Worm (Caenorhabditis elegans) whole organism, young adult: ENCODE results near the gene ugt-11.

ENCODE experiments used
- B0019.2 ChIP-seq: fragments of 200-800 bp; sonication (Bioruptor generic); conservative IDR thresholded peaks from 2 replicates; pipeline ENCODE4 v1.3.6; 2022; ENCODE audit warnings: missing genetic modification reagents, missing genetic modification characterization, missing compliant biosample characterization
- B0261.1 ChIP-seq: sonication (generic microtip); optimal IDR thresholded peaks from 2 replicates; lab custom pipeline; 2016; ENCODE audit warnings: mild to moderate bottlenecking, missing genetic modification characterization, moderate library complexity, missing compliant biosample characterization
- B0336.3 ChIP-seq: fragments of 200-800 bp; sonication (Bioruptor generic); IDR thresholded peaks from 2 replicates; pipeline ENCODE4 v1.3.6; 2022; ENCODE audit warnings: missing genetic modification characterization, missing compliant biosample characterization
- C06A6.2 ChIP-seq: fragments of 200-800 bp; sonication (Bioruptor generic); conservative IDR thresholded peaks from 2 replicates; pipeline ENCODE4 v1.3.6; 2022; ENCODE audit warnings: missing genetic modification characterization, missing compliant biosample characterization
- D2030.7 ChIP-seq: fragments of 200-800 bp; sonication (Bioruptor generic); IDR thresholded peaks from 2 replicates; pipeline ENCODE4 v1.3.6; 2022; ENCODE audit warnings: missing genetic modification reagents, missing genetic modification characterization, missing compliant biosample characterization
- F37B4.10 ChIP-seq: fragments of 200-800 bp; sonication (Bioruptor generic); IDR thresholded peaks from 2 replicates; pipeline ENCODE4 v1.3.6; 2022; ENCODE audit warnings: missing genetic modification characterization, missing compliant biosample characterization
- F49E8.2 ChIP-seq: sonication (generic microtip); optimal IDR thresholded peaks from 3 replicates; lab custom pipeline; 2017; ENCODE audit warnings: missing genetic modification characterization, mild to moderate bottlenecking, missing compliant biosample characterization, antibody characterized with exemption, moderate library complexity; ENCODE audit not compliant: insufficient read depth
- F57A8.1 ChIP-seq: fragments of 200-800 bp; sonication (Bioruptor generic); optimal IDR thresholded peaks from 2 replicates; lab custom pipeline; 2018; ENCODE audit warnings: mild to moderate bottlenecking, missing genetic modification characterization, moderate library complexity, missing compliant biosample characterization
- K11D2.4 ChIP-seq: fragments of 200-800 bp; sonication (Bioruptor generic); IDR thresholded peaks from 2 replicates; pipeline ENCODE4 v1.3.6; 2022; ENCODE audit warnings: missing genetic modification reagents, missing genetic modification characterization, missing compliant biosample characterization
- Y53G8AR.9 ChIP-seq: fragments of 200-800 bp; sonication (Bioruptor generic); conservative IDR thresholded peaks from 2 replicates; pipeline ENCODE4 v1.3.6; 2022; ENCODE audit warnings: missing genetic modification reagents, missing genetic modification characterization, missing compliant biosample characterization
- ama-1 ChIP-seq, 3 experiments: fragments of 150-350 bp in 1 of 3; sonication (generic microtip) in 2 of 3; optimal IDR thresholded peaks; 2 replicates each; lab custom pipeline; 2014 to 2018; ENCODE audit warnings: missing biosample characterization in 2 of 3, missing genetic modification characterization in 2 of 3, missing genetic modification reagents in 2 of 3
- attf-5 ChIP-seq: fragments of 200-800 bp; sonication (Bioruptor generic); optimal IDR thresholded peaks from 2 replicates; lab custom pipeline; 2018; ENCODE audit warnings: mild to moderate bottlenecking, missing genetic modification characterization, missing compliant biosample characterization
- bed-2 ChIP-seq: fragments of 200-800 bp; sonication (Bioruptor generic); IDR thresholded peaks from 2 replicates; pipeline ENCODE4 v1.3.6; 2022; ENCODE audit warnings: missing genetic modification reagents, missing genetic modification characterization, missing compliant biosample characterization
- ccch-3 ChIP-seq: fragments of 200-800 bp; sonication (Bioruptor generic); optimal IDR thresholded peaks from 2 replicates; lab custom pipeline; 2018; ENCODE audit warnings: mild to moderate bottlenecking, missing genetic modification characterization, missing compliant biosample characterization
- cebp-2 ChIP-seq: fragments of 200-800 bp; sonication (Bioruptor generic); IDR thresholded peaks from 2 replicates; pipeline ENCODE4 v1.3.6; 2022; ENCODE audit warnings: missing genetic modification characterization, missing compliant biosample characterization
- ceh-27 ChIP-seq: fragments of 200-800 bp; sonication (Bioruptor generic); optimal IDR thresholded peaks from 2 replicates; lab custom pipeline; 2018; ENCODE audit warnings: mild to moderate bottlenecking, missing genetic modification characterization, moderate library complexity, missing compliant biosample characterization
- ceh-40 ChIP-seq: fragments of 200-800 bp; sonication (Bioruptor generic); IDR thresholded peaks from 2 replicates; pipeline ENCODE4 v1.3.6; 2022; ENCODE audit warnings: missing genetic modification characterization, missing compliant biosample characterization
- ceh-79 ChIP-seq: sonication (generic microtip); optimal IDR thresholded peaks from 2 replicates; lab custom pipeline; 2017; ENCODE audit warnings: mild to moderate bottlenecking, missing genetic modification characterization, missing compliant biosample characterization
- die-1 ChIP-seq: sonication (generic microtip); optimal IDR thresholded peaks from 2 replicates; lab custom pipeline; 2016; ENCODE audit warnings: missing genotype, mild to moderate bottlenecking, missing genetic modification characterization, missing compliant biosample characterization
- efl-1 ChIP-seq: fragments of 150-350 bp; optimal IDR thresholded peaks from 2 replicates; lab custom pipeline; 2014; ENCODE audit warnings: missing biosample characterization, missing genetic modification reagents, missing genetic modification characterization
- egl-18 ChIP-seq: fragments of 200-800 bp; sonication (Bioruptor generic); IDR thresholded peaks from 2 replicates; pipeline ENCODE4 v1.3.6; 2022; ENCODE audit warnings: missing genetic modification reagents, missing genetic modification characterization, missing compliant biosample characterization
- egl-44 ChIP-seq: fragments of 200-800 bp; sonication (Bioruptor generic); IDR thresholded peaks from 2 replicates; pipeline ENCODE4 v1.3.6; 2022; ENCODE audit warnings: missing genetic modification reagents, missing genetic modification characterization, missing compliant biosample characterization
- fkh-3 ChIP-seq: sonication (generic microtip); optimal IDR thresholded peaks from 2 replicates; lab custom pipeline; 2016; ENCODE audit warnings: mild to moderate bottlenecking, missing genetic modification characterization, missing compliant biosample characterization
- gei-17 ChIP-seq: fragments of 200-800 bp; sonication (Bioruptor generic); optimal IDR thresholded peaks from 2 replicates; lab custom pipeline; 2018; ENCODE audit warnings: mild to moderate bottlenecking, missing genetic modification characterization, missing compliant biosample characterization
- hlh-26 ChIP-seq: fragments of 200-800 bp; sonication (Bioruptor generic); conservative IDR thresholded peaks from 2 replicates; pipeline ENCODE4 v1.3.6; 2022; ENCODE audit warnings: missing genetic modification reagents, missing genetic modification characterization, missing compliant biosample characterization
- hrde-1 ChIP-seq: sonication (generic microtip); optimal IDR thresholded peaks from 2 replicates; lab custom pipeline; 2016; ENCODE audit warnings: missing genetic modification characterization, mild to moderate bottlenecking, missing compliant biosample characterization, moderate library complexity, missing genotype, missing genetic modification reagents, borderline replicate concordance
- hsf-1 ChIP-seq: fragments of 200-800 bp; sonication (Bioruptor generic); IDR thresholded peaks from 2 replicates; pipeline ENCODE4 v1.3.6; 2022; ENCODE audit warnings: missing genetic modification reagents, missing genetic modification characterization, missing compliant biosample characterization
- lin-35 ChIP-seq, 3 experiments: fragments of 150-350 bp in 2 of 3; sonication (generic microtip) in 1 of 3; optimal IDR thresholded peaks; 2 replicates each; lab custom pipeline; 2014 to 2018; ENCODE audit warnings: missing biosample characterization in 3 of 3, missing genetic modification characterization in 3 of 3, missing genetic modification reagents in 3 of 3
- lin-54 ChIP-seq: fragments of 200-800 bp; sonication (Bioruptor generic); optimal IDR thresholded peaks from 2 replicates; lab custom pipeline; 2018; ENCODE audit warnings: mild to moderate bottlenecking, missing genetic modification characterization, missing compliant biosample characterization
- lir-1 ChIP-seq: fragments of 200-800 bp; sonication (Bioruptor generic); conservative IDR thresholded peaks from 2 replicates; pipeline ENCODE4 v1.3.6; 2022; ENCODE audit warnings: missing genetic modification reagents, missing genetic modification characterization, missing compliant biosample characterization
- madf-3 ChIP-seq: fragments of 200-800 bp; sonication (Bioruptor generic); IDR thresholded peaks from 2 replicates; pipeline ENCODE4 v1.3.6; 2022; ENCODE audit warnings: missing genetic modification reagents, missing genetic modification characterization, missing compliant biosample characterization
- madf-6 ChIP-seq: fragments of 200-800 bp; sonication (Bioruptor generic); IDR thresholded peaks from 2 replicates; pipeline ENCODE4 v1.3.6; 2022; ENCODE audit warnings: missing genetic modification reagents, missing genetic modification characterization, missing compliant biosample characterization
- mcd-1 ChIP-seq: fragments of 200-800 bp; sonication (Bioruptor generic); IDR thresholded peaks from 2 replicates; pipeline ENCODE4 v1.3.6; 2022; ENCODE audit warnings: missing genetic modification reagents, missing genetic modification characterization, missing compliant biosample characterization
- mel-28 ChIP-seq: sonication (generic microtip); optimal IDR thresholded peaks from 2 replicates; lab custom pipeline; 2016; ENCODE audit warnings: borderline replicate concordance, mild to moderate bottlenecking, missing genetic modification characterization, missing compliant biosample characterization
- mes-4 ChIP-seq: sonication (generic microtip); optimal IDR thresholded peaks from 2 replicates; lab custom pipeline; 2016; ENCODE audit warnings: missing genotype, missing genetic modification characterization, missing compliant biosample characterization
- nfya-1 ChIP-seq: sonication (generic microtip); optimal IDR thresholded peaks from 2 replicates; lab custom pipeline; 2017; ENCODE audit warnings: antibody characterized with exemption, missing compliant biosample characterization, missing genetic modification characterization, borderline replicate concordance; ENCODE audit not compliant: insufficient read depth
- nfyb-1 ChIP-seq: fragments of 200-800 bp; sonication (Bioruptor generic); IDR thresholded peaks from 2 replicates; pipeline ENCODE4 v1.3.6; 2022; ENCODE audit warnings: missing genetic modification reagents, missing genetic modification characterization, missing compliant biosample characterization
- nhr-80 ChIP-seq: sonication (generic microtip); optimal IDR thresholded peaks from 2 replicates; lab custom pipeline; 2016; ENCODE audit warnings: missing genetic modification characterization, missing compliant biosample characterization
- pbrm-1 ChIP-seq: fragments of 200-800 bp; sonication (Bioruptor generic); IDR thresholded peaks from 2 replicates; pipeline ENCODE4 v1.3.6; 2022; ENCODE audit warnings: missing genetic modification reagents, missing genetic modification characterization, missing compliant biosample characterization
- rcor-1 ChIP-seq: fragments of 200-800 bp; sonication (Bioruptor generic); IDR thresholded peaks from 2 replicates; pipeline ENCODE4 v1.3.6; 2022; ENCODE audit warnings: missing genetic modification reagents, missing genetic modification characterization, missing compliant biosample characterization
- sdz-38 ChIP-seq: sonication (generic microtip); optimal IDR thresholded peaks from 2 replicates; lab custom pipeline; 2016; ENCODE audit warnings: missing genotype, missing genetic modification characterization, missing compliant biosample characterization
- tbp1 ChIP-seq: fragments of 200-800 bp; sonication (Bioruptor generic); optimal IDR thresholded peaks from 2 replicates; lab custom pipeline; 2018; ENCODE audit warnings: mild to moderate bottlenecking, missing genetic modification characterization, missing compliant biosample characterization
- zfh-2 ChIP-seq: fragments of 200-800 bp; sonication (Bioruptor generic); conservative IDR thresholded peaks from 2 replicates; pipeline ENCODE4 v1.3.6; 2022; ENCODE audit warnings: missing genetic modification reagents, missing genetic modification characterization, missing compliant biosample characterization
- ztf-25 ChIP-seq: fragments of 200-800 bp; sonication (Bioruptor generic); IDR thresholded peaks from 2 replicates; pipeline ENCODE4 v1.3.6; 2022; ENCODE audit warnings: missing genetic modification reagents, missing genetic modification characterization, missing compliant biosample characterization
- ztf-26 ChIP-seq: sonication (generic microtip); optimal IDR thresholded peaks from 2 replicates; lab custom pipeline; 2017; ENCODE audit warnings: missing genetic modification characterization, missing compliant biosample characterization
- ztf-6 ChIP-seq: fragments of 200-800 bp; sonication (Bioruptor generic); IDR thresholded peaks from 2 replicates; pipeline ENCODE4 v1.3.6; 2022; ENCODE audit warnings: missing genetic modification reagents, missing genetic modification characterization, missing compliant biosample characterization

ugt-11 gene

DNA sequence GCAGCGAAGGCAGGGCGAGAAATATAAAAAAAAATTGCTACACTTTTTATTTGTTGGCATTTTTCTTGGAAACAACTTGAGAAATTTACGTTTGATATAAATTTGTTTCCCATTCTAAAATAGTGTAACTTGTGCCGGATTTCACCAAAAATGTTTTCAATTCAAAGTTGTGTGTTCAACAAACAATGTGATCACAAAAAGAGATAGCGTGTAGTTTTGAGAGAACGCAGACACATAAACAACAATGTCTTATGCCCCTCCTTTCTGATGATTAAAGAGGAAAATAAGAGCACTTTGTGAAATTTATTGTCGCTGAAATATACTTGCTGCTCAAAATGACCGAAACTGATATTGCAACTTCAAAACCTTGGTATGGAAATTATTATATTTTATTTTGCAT, 47.4 kb downstream of the ugt-11 start, which contains the start of gene abhd-5.1 (continued):
- no peak for TF ChIP-seq C06A6.2
- TF ChIP-seq pbrm-1 (GFP tag; lab: Robert Waterston, UW), result 0 out of 2 replicates have a peak, but pooled peaks have one; percentile 37
- TF ChIP-seq mes-4, result no peak
- TF ChIP-seq lin-35 (GFP tag; optimal IDR thresholded peaks at IDR 0.05; lab: Kevin White, UChicago), result peak in 1 of 3 experiments; percentile 8
- TF ChIP-seq lir-1 (GFP tag; lab: Robert Waterston, UW), result no peak
- TF ChIP-seq ccch-3 (GFP tag; lab: Kevin White, UChicago), result no peak
- no peak for TF ChIP-seq B0019.2 (GFP tag; lab: Robert Waterston, UW)
- no peak for TF ChIP-seq ztf-26
- TF ChIP-seq tbp1 (GFP tag; lab: Kevin White, UChicago), result no peak
- TF ChIP-seq egl-44, result no peak
- TF ChIP-seq zfh-2, result no peak
- TF ChIP-seq efl-1 (GFP tag; lab: Kevin White, UChicago), result no peak
- TF ChIP-seq B0336.3 (GFP tag; lab: Robert Waterston, UW), result 0 out of 2 replicates have a peak, but pooled peaks have one; percentile 22
- peak; percentile 29 for TF ChIP-seq nfyb-1 (GFP tag; lab: Robert Waterston, UW)
- TF ChIP-seq fkh-3 (tag; lab: Kevin White, UChicago), result no peak
- TF ChIP-seq die-1, result no peak
- TF ChIP-seq ceh-40 (GFP tag; lab: Robert Waterston, UW), result no peak
- TF ChIP-seq F49E8.2 (tag; lab: Kevin White, UChicago), result no peak
- no peak for TF ChIP-seq F37B4.10 (GFP tag; lab: Robert Waterston, UW)
- TF ChIP-seq attf-5 (GFP tag; lab: Kevin White, UChicago), result peak; percentile 1

ce11 chrV:4846507-4846906, 48.4 kb downstream of the ugt-11 start:
- TF ChIP-seq hlh-26 (GFP tag; lab: Robert Waterston, UW) (no peak), Y53G8AR.9 (GFP tag; lab: Robert Waterston, UW) (no peak), rcor-1 (no peak), madf-3 (no peak), egl-18 (no peak), ztf-25 (GFP tag; lab: Robert Waterston, UW) (no peak), mel-28 (no peak), B0019.2 (GFP tag; lab: Robert Waterston, UW) (no peak), sdz-38 (tag; lab: Kevin White, UChicago) (no peak), hrde-1 (no peak), F57A8.1 (GFP tag; lab: Kevin White, UChicago) (no peak), ceh-40 (GFP tag; lab: Robert Waterston, UW) (no peak), nfyb-1 (GFP tag; lab: Robert Waterston, UW) (no peak), F49E8.2 (tag; lab: Kevin White, UChicago) (no peak), cebp-2 (GFP tag; lab: Robert Waterston, UW) (no peak), D2030.7 (GFP tag; lab: Robert Waterston, UW) (no peak), bed-2 (GFP tag; lab: Robert Waterston, UW) (no peak), ztf-6 (GFP tag; lab: Robert Waterston, UW) (no peak)

ce11 chrV:4844591-4844990, 50.3 kb downstream of the ugt-11 start, which contains the start of gene abhd-5.2:
abhd-5.2 (plus strand) TSS chrV:4844685.
- TF ChIP-seq B0261.1, result no peak
- TF ChIP-seq ztf-25 (GFP tag; lab: Robert Waterston, UW), result no peak
- TF ChIP-seq rcor-1, result 0 out of 2 replicates have a peak, but pooled peaks have one; percentile 12
- TF ChIP-seq mcd-1 (GFP tag; lab: Robert Waterston, UW), result no peak
- no peak for TF ChIP-seq Y53G8AR.9 (GFP tag; lab: Robert Waterston, UW)
- no peak for TF ChIP-seq pbrm-1 (GFP tag; lab: Robert Waterston, UW)
- no peak for TF ChIP-seq nfya-1 (tag; lab: Kevin White, UChicago)
- TF ChIP-seq cebp-2 (GFP tag; lab: Robert Waterston, UW), result no peak
- no peak for TF ChIP-seq ama-1 (optimal IDR thresholded peaks at IDR 0.05; lab: Kevin White, UChicago)
- TF ChIP-seq ama-1 (GFP tag; optimal IDR thresholded peaks at IDR 0.05; lab: Kevin White, UChicago), result no peak
- no peak for TF ChIP-seq K11D2.4 (GFP tag; lab: Robert Waterston, UW)
- no peak for TF ChIP-seq ccch-3 (GFP tag; lab: Kevin White, UChicago)
- peak; percentile 70 for TF ChIP-seq nhr-80 (tag; lab: Kevin White, UChicago)
- TF ChIP-seq hsf-1 (GFP tag; lab: Robert Waterston, UW), result no peak
- TF ChIP-seq ceh-79 (tag; lab: Kevin White, UChicago), result no peak
- no peak for TF ChIP-seq C06A6.2
- no peak for TF ChIP-seq madf-6
- TF ChIP-seq gei-17, result no peak
- TF ChIP-seq lin-54 (GFP tag; lab: Kevin White, UChicago), result peak; percentile 14
- no peak for TF ChIP-seq ceh-27 (GFP tag; lab: Kevin White, UChicago)
